Worm (Caenorhabditis elegans) whole organism, L3 larva: ENCODE results near the gene C13C4.7.

Source experiments
- ceh-82 ChIP-seq: fragments of 150-350 bp; optimal IDR thresholded peaks from 2 replicates; lab custom pipeline; 2014; ENCODE audit warnings: missing biosample characterization, missing genetic modification characterization
- egl-27 ChIP-seq: sonication (generic microtip); optimal IDR thresholded peaks from 4 replicates; lab custom pipeline; 2017; ENCODE audit warnings: missing biosample characterization, missing genetic modification reagents, missing genetic modification characterization
- elt-2 ChIP-seq: sonication (generic microtip); optimal IDR thresholded peaks from 2 replicates; lab custom pipeline; 2016; ENCODE audit warnings: missing genetic modification reagents, mild to moderate bottlenecking, missing genetic modification characterization, missing compliant biosample characterization
- elt-3 ChIP-seq, 3 experiments: fragments of 150-350 bp in 1 of 3; sonication (generic microtip) in 2 of 3; optimal IDR thresholded peaks; 2 replicates in 2 of 3; 4 replicates in 1 of 3; lab custom pipeline; 2014 to 2017; ENCODE audit warnings: missing biosample characterization in 3 of 3, missing genetic modification characterization in 3 of 3
- mdl-1 ChIP-seq: fragments of 150-350 bp; optimal IDR thresholded peaks from 2 replicates; lab custom pipeline; 2014; ENCODE audit warnings: missing biosample characterization, missing genetic modification characterization
- nfya-1 ChIP-seq: sonication (generic microtip); optimal IDR thresholded peaks from 2 replicates; lab custom pipeline; 2017; ENCODE audit warnings: missing genetic modification characterization, mild to moderate bottlenecking, missing compliant biosample characterization, antibody characterized with exemption, moderate library complexity; ENCODE audit not compliant: insufficient read depth
- nhr-12 ChIP-seq: fragments of 150-350 bp; optimal IDR thresholded peaks from 2 replicates; lab custom pipeline; 2014; ENCODE audit warnings: missing biosample characterization, missing genetic modification characterization
- nhr-25 ChIP-seq: sonication (generic microtip); optimal IDR thresholded peaks from 2 replicates; lab custom pipeline; 2017; ENCODE audit warnings: missing biosample characterization, missing genetic modification characterization
- nhr-67 ChIP-seq: fragments of 150-350 bp; optimal IDR thresholded peaks from 2 replicates; lab custom pipeline; 2014; ENCODE audit warnings: missing biosample characterization, missing genetic modification characterization
- snpc-4 ChIP-seq: fragments of 150-350 bp; optimal IDR thresholded peaks from 2 replicates; lab custom pipeline; 2014; ENCODE audit warnings: missing biosample characterization, missing genetic modification characterization
- ztf-4 ChIP-seq: fragments of 150-350 bp; optimal IDR thresholded peaks from 2 replicates; lab custom pipeline; 2014; ENCODE audit warnings: missing biosample characterization, missing genetic modification characterization

DNA sequence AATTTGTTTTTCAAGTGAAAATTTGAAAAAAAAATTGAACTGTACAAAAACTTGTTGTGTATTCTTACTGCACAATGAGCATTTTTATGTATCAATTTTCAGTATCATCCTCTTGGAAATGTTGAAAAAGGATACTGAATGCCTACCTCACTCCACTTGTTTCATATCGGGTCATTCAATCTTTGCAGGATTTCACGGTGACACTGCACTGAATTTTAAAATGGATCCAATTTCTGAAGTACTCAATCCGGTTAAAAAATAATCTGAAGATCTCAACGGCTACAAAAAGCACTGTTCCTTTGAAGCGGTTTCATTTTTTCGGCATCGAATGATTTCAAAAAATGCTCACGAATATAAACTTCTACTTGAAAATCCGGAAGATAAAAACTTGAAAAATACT lies 17.7 kb upstream of the C13C4.7 start:
- TF ChIP-seq nhr-12 (tag; lab: Kevin White, UChicago): no peak
- no peak for TF ChIP-seq egl-27 (tag; lab: Kevin White, UChicago)
- no peak for TF ChIP-seq nfya-1
- no peak for TF ChIP-seq ceh-82 (tag; lab: Kevin White, UChicago)
- no peak for TF ChIP-seq elt-2 (tag; lab: Kevin White, UChicago)
- no peak for TF ChIP-seq mdl-1 (tag; lab: Kevin White, UChicago)
- no peak for TF ChIP-seq ztf-4 (tag; lab: Kevin White, UChicago)
- TF ChIP-seq nhr-25 (tag; lab: Kevin White, UChicago): no peak
- TF ChIP-seq elt-3 (tag; optimal IDR thresholded peaks at IDR 0.05; lab: Kevin White, UChicago): no peak
- TF ChIP-seq snpc-4 (tag; lab: Kevin White, UChicago): no peak
- TF ChIP-seq nhr-67 (tag; lab: Kevin White, UChicago): no peak
